In the genomic region with DNA sequence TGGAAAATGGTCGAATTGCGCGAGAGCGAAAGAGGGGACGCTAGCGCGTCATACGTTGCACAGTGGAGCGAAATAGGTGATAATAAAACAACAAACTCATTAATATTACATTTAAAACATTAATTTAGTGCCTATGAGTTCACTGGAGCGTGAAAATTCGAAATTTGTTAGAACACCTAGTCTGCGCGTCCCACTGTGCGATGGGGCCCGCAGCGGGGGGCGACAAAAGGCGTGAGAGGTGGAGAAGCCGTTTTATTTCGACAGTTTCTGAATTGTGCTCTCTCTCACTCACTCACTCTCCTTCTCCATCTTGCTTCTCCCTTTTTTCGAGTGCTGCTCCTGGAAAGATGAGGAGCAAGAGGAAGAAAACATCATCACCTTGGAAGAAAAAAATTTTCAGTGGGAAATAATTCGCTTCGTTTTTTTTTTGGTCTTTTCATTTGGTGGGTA, we compare ENCODE assay signal across 1 fruit fly cellular context.
TF ChIP-seq lines count a peak whose summit lies in the region.

No protein-coding gene starts in this region.

TF ChIP-seq in whole organism, embryonic, 481 proteins besides CTCF, POLR2A, EP300 and RAD21 (continued from another document and continues in another):
- TF ChIP-seq CG6254 (GFP tag; optimal IDR thresholded peaks at IDR 0.05; lab: Kevin White, UChicago) (peak; percentile 91), esg (GFP tag; conservative IDR thresholded peaks at IDR 0.05; lab: Robert Waterston, UW) (peak; percentile 95), CG8359 (GFP tag; optimal IDR thresholded peaks at IDR 0.05; lab: Kevin White, UChicago; ENCODE audit: borderline replicate concordance) (peak; percentile 72), amos (GFP tag; IDR thresholded peaks at IDR 0.05; lab: Robert Waterston, UW; ENCODE audit: partially characterized antibody) (peak; percentile 32; the same call in 1 of the 2 replicates), CG6791 (GFP tag; IDR thresholded peaks at IDR 0.05; lab: Robert Waterston, UW; ENCODE audit: partially characterized antibody) (peak; percentile 61; the same call in 1 of the 3 replicates), oc (tag; optimal IDR thresholded peaks at IDR 0.05; lab: Kevin White, UChicago) (peak; percentile 81), Awh (GFP tag; IDR thresholded peaks at IDR 0.05; lab: Robert Waterston, UW) (peak; percentile 95), Sry-δ (GFP tag; optimal IDR thresholded peaks at IDR 0.05; lab: Kevin White, UChicago) (peak; percentile 60), ara (GFP tag; IDR thresholded peaks at IDR 0.05; lab: Robert Waterston, UW) (peak; percentile 96), CG12769 (tag; optimal IDR thresholded peaks at IDR 0.05; lab: Kevin White, UChicago) (peak; percentile 98), zen (tag; optimal IDR thresholded peaks at IDR 0.05; lab: Kevin White, UChicago) (peak; percentile 88), CG4404 (GFP tag; IDR thresholded peaks at IDR 0.05; lab: Robert Waterston, UW) (peak; percentile 93), repo (GFP tag; optimal IDR thresholded peaks at IDR 0.05; lab: Kevin White, UChicago) (peak; percentile 92), Ptx1 (GFP tag; IDR thresholded peaks at IDR 0.05; lab: Robert Waterston, UW) (peak; percentile 98), CG17802 (tag; optimal IDR thresholded peaks at IDR 0.05; lab: Kevin White, UChicago) (peak; percentile 67), onecut (GFP tag; IDR thresholded peaks at IDR 0.05; lab: Robert Waterston, UW) (peak; percentile 94), NK7.1 (GFP tag; optimal IDR thresholded peaks at IDR 0.05; lab: Kevin White, UChicago) (peak; percentile 90), Chrac-16 (GFP tag; optimal IDR thresholded peaks at IDR 0.05; lab: Kevin White, UChicago) (peak; percentile 90), CG10267 (tag; optimal IDR thresholded peaks at IDR 0.05; lab: Kevin White, UChicago) (peak; percentile 58), Side (GFP tag; optimal IDR thresholded peaks at IDR 0.05; lab: Kevin White, UChicago) (peak; percentile 96), Aef1 (GFP tag; IDR thresholded peaks at IDR 0.05; lab: Robert Waterston, UW) (peak; percentile 97), Gug (GFP tag; IDR thresholded peaks at IDR 0.05; lab: Robert Waterston, UW) (peak; percentile 97), jumu (GFP tag; optimal IDR thresholded peaks at IDR 0.05; lab: Kevin White, UChicago) (peak; percentile 96), pzg (GFP tag; optimal IDR thresholded peaks at IDR 0.05; lab: Kevin White, UChicago) (peak; percentile 31), CG9876 (GFP tag; optimal IDR thresholded peaks at IDR 0.05; lab: Kevin White, UChicago) (peak; percentile 78), CG7928 (GFP tag; optimal IDR thresholded peaks at IDR 0.05; lab: Kevin White, UChicago) (peak; percentile 57), Abd-B (GFP tag; optimal IDR thresholded peaks at IDR 0.05; lab: Kevin White, UChicago) (peak; percentile 89), CG16779 (GFP tag; IDR thresholded peaks at IDR 0.05; lab: Robert Waterston, UW) (peak; percentile 96), CG7963 (GFP tag; IDR thresholded peaks at IDR 0.05; lab: Robert Waterston, UW; ENCODE audit: partially characterized antibody) (no peak), CG9609 (GFP tag; optimal IDR thresholded peaks at IDR 0.05; lab: Kevin White, UChicago) (peak; percentile 89), lola (GFP tag; optimal IDR thresholded peaks at IDR 0.05; lab: Kevin White, UChicago) (peak in 1 of 3 experiments; percentile 85), row (GFP tag; IDR thresholded peaks at IDR 0.05; lab: Robert Waterston, UW) (peak; percentile 98), phol (tag; optimal IDR thresholded peaks at IDR 0.05; lab: Kevin White, UChicago) (peak; percentile 90), CG5953 (GFP tag; IDR thresholded peaks at IDR 0.05; lab: Robert Waterston, UW) (peak; percentile 97), wdn (GFP tag; IDR thresholded peaks at IDR 0.05; lab: Robert Waterston, UW) (peak; percentile 96), CG33213 (GFP tag; optimal IDR thresholded peaks at IDR 0.05; lab: Kevin White, UChicago) (peak; percentile 90), dysf (GFP tag; IDR thresholded peaks at IDR 0.05; lab: Robert Waterston, UW) (peak; percentile 98), sr (GFP tag; IDR thresholded peaks at IDR 0.05; lab: Robert Waterston, UW) (peak; percentile 94), CG30403 (GFP tag; optimal IDR thresholded peaks at IDR 0.05; lab: Kevin White, UChicago) (peak; percentile 94), CG1529 (GFP tag; optimal IDR thresholded peaks at IDR 0.05; lab: Kevin White, UChicago) (peak; percentile 92), Asciz (GFP tag; optimal IDR thresholded peaks at IDR 0.05; lab: Kevin White, UChicago) (peak; percentile 86), ems (GFP tag; optimal IDR thresholded peaks at IDR 0.05; lab: Kevin White, UChicago) (peak; percentile 94), CG15479 (GFP tag; optimal IDR thresholded peaks at IDR 0.05; lab: Kevin White, UChicago) (no peak), CG12744 (GFP tag; optimal IDR thresholded peaks at IDR 0.05; lab: Kevin White, UChicago) (peak; percentile 90), CG15011 (GFP tag; optimal IDR thresholded peaks at IDR 0.05; lab: Kevin White, UChicago) (peak; percentile 87), vnd (GFP tag; IDR thresholded peaks at IDR 0.05; lab: Robert Waterston, UW; ENCODE audit: partially characterized antibody) (peak; percentile 61), ase (GFP tag; IDR thresholded peaks at IDR 0.05; lab: Robert Waterston, UW) (peak; percentile 97), CG13424 (tag; optimal IDR thresholded peaks at IDR 0.05; lab: Kevin White, UChicago) (peak; percentile 90), pita (GFP tag; optimal IDR thresholded peaks at IDR 0.05; lab: Kevin White, UChicago) (no peak), CG17912 (GFP tag; optimal IDR thresholded peaks at IDR 0.05; lab: Kevin White, UChicago) (no peak), Sox100B (GFP tag; optimal IDR thresholded peaks at IDR 0.05; lab: Kevin White, UChicago) (peak; percentile 86), CG9817 (tag; optimal IDR thresholded peaks at IDR 0.05; lab: Kevin White, UChicago) (peak; percentile 84), Mes4 (GFP tag; optimal IDR thresholded peaks at IDR 0.05; lab: Kevin White, UChicago) (peak; percentile 92), CG16815 (GFP tag; optimal IDR thresholded peaks at IDR 0.05; lab: Kevin White, UChicago) (peak; percentile 94), chm (GFP tag; IDR thresholded peaks at IDR 0.05; lab: Robert Waterston, UW) (peak; percentile 97), CG8944 (GFP tag; optimal IDR thresholded peaks at IDR 0.05; lab: Kevin White, UChicago) (peak; percentile 88), CG6689 (GFP tag; IDR thresholded peaks at IDR 0.05; lab: Robert Waterston, UW) (peak; percentile 97), CG34422 (GFP tag; IDR thresholded peaks at IDR 0.05; lab: Robert Waterston, UW) (peak; percentile 98), CG2199 (GFP tag; IDR thresholded peaks at IDR 0.05; lab: Robert Waterston, UW) (peak; percentile 97), Myb (GFP tag; optimal IDR thresholded peaks at IDR 0.05; lab: Kevin White, UChicago) (peak; percentile 81), Lhr (GFP tag; optimal IDR thresholded peaks at IDR 0.05; lab: Kevin White, UChicago) (peak; percentile 82), aop (GFP tag; IDR thresholded peaks at IDR 0.05; lab: Robert Waterston, UW) (peak; percentile 60; the same call in 1 of the 2 replicates), zf30C (GFP tag; optimal IDR thresholded peaks at IDR 0.05; lab: Kevin White, UChicago) (no peak), gsb (GFP tag; IDR thresholded peaks at IDR 0.05; lab: Robert Waterston, UW) (peak; percentile 93), CG15601 (tag; optimal IDR thresholded peaks at IDR 0.05; lab: Kevin White, UChicago) (peak; percentile 81), Sin3A (optimal IDR thresholded peaks at IDR 0.05; lab: Kevin White, UChicago) (no peak), gce (GFP tag; IDR thresholded peaks at IDR 0.05; lab: Robert Waterston, UW) (peak; percentile 97), CG2116 (GFP tag; optimal IDR thresholded peaks at IDR 0.05; lab: Kevin White, UChicago) (no peak), sqz (GFP tag; optimal IDR thresholded peaks at IDR 0.05; lab: Kevin White, UChicago) (peak; percentile 61), fd3F (GFP tag; optimal IDR thresholded peaks at IDR 0.05; lab: Kevin White, UChicago) (peak; percentile 77), NFAT (GFP tag; IDR thresholded peaks at IDR 0.05; lab: Robert Waterston, UW) (peak; percentile 95), dpn (GFP tag; optimal IDR thresholded peaks at IDR 0.05; lab: Kevin White, UChicago) (peak; percentile 93 to 97), hb (GFP tag; IDR thresholded peaks at IDR 0.05; lab: Robert Waterston, UW; ENCODE audit: partially characterized antibody) (0 out of 3 replicates have a peak, but pooled peaks have one; percentile 47), CG17829 (tag; optimal IDR thresholded peaks at IDR 0.05; lab: Kevin White, UChicago) (peak; percentile 93), klu (GFP tag; IDR thresholded peaks at IDR 0.05; lab: Robert Waterston, UW) (peak; percentile 88), CG3726 (GFP tag; IDR thresholded peaks at IDR 0.05; lab: Robert Waterston, UW) (peak; percentile 96; the same call in 1 of the 3 replicates), Mad (GFP tag; optimal IDR thresholded peaks at IDR 0.05; lab: Kevin White, UChicago) (peak; percentile 94), Blimp-1 (GFP tag; optimal IDR thresholded peaks at IDR 0.05; lab: Kevin White, UChicago) (peak; percentile 84), CG12155 (GFP tag; optimal IDR thresholded peaks at IDR 0.05; lab: Kevin White, UChicago) (peak; percentile 92), chinmo (GFP tag; IDR thresholded peaks at IDR 0.05; lab: Robert Waterston, UW; ENCODE audit: partially characterized antibody) (0 out of 4 replicates have a peak, but pooled peaks have one; percentile 38), NfI (GFP tag; optimal IDR thresholded peaks at IDR 0.05; lab: Kevin White, UChicago) (peak; percentile 93), CG14441 (GFP tag; IDR thresholded peaks at IDR 0.05; lab: Robert Waterston, UW) (peak; percentile 98), ATbp (GFP tag; optimal IDR thresholded peaks at IDR 0.05; lab: Kevin White, UChicago) (peak; percentile 95), exex (tag; optimal IDR thresholded peaks at IDR 0.05; lab: Kevin White, UChicago) (peak; percentile 50), Oaz (GFP tag; IDR thresholded peaks at IDR 0.05; lab: Robert Waterston, UW) (peak; percentile 93), CG11456 (GFP tag; IDR thresholded peaks at IDR 0.05; lab: Robert Waterston, UW) (peak; percentile 97), HmgD (GFP tag; optimal IDR thresholded peaks at IDR 0.05; lab: Kevin White, UChicago) (peak; percentile 88), HLH4C (GFP tag; IDR thresholded peaks at IDR 0.05; lab: Robert Waterston, UW; ENCODE audit: partially characterized antibody) (peak; percentile 64; the same call in 2 of the 3 replicates), slbo (GFP tag; IDR thresholded peaks at IDR 0.05; lab: Robert Waterston, UW) (peak; percentile 98), CG3407 (GFP tag; optimal IDR thresholded peaks at IDR 0.05; lab: Kevin White, UChicago) (peak; percentile 89), Hey (tag; optimal IDR thresholded peaks at IDR 0.05; lab: Kevin White, UChicago) (peak; percentile 53), zen2 (GFP tag; IDR thresholded peaks at IDR 0.05; lab: Robert Waterston, UW; ENCODE audit: partially characterized antibody) (0 out of 3 replicates have a peak, but pooled peaks have one; percentile 34), ab (GFP tag; optimal IDR thresholded peaks at IDR 0.05; lab: Kevin White, UChicago) (peak; percentile 86), PHDP (tag; optimal IDR thresholded peaks at IDR 0.05; lab: Kevin White, UChicago) (peak; percentile 89), cg (GFP tag; optimal IDR thresholded peaks at IDR 0.05; lab: Kevin White, UChicago) (no peak), salm (tag; optimal IDR thresholded peaks at IDR 0.05; lab: Kevin White, UChicago) (peak; percentile 81), CG14965 (GFP tag; optimal IDR thresholded peaks at IDR 0.05; lab: Kevin White, UChicago; ENCODE audit: borderline replicate concordance) (peak; percentile 68), cas (GFP tag; IDR thresholded peaks at IDR 0.05; lab: Robert Waterston, UW) (peak; percentile 94), CG31224 (GFP tag; IDR thresholded peaks at IDR 0.05; lab: Robert Waterston, UW) (peak; percentile 92), kay (GFP tag; optimal IDR thresholded peaks at IDR 0.05; lab: Kevin White, UChicago) (peak; percentile 85), CG3995 (GFP tag; optimal IDR thresholded peaks at IDR 0.05; lab: Kevin White, UChicago) (peak; percentile 59), sens (GFP tag; lab: Kevin White, UChicago) (peak; percentile 99), croc (GFP tag; conservative IDR thresholded peaks at IDR 0.05; lab: Robert Waterston, UW) (peak; percentile 93), tin (GFP tag; optimal IDR thresholded peaks at IDR 0.05; lab: Kevin White, UChicago) (peak; percentile 93), CG2678 (tag; optimal IDR thresholded peaks at IDR 0.05; lab: Kevin White, UChicago) (peak; percentile 92), ham (GFP tag; IDR thresholded peaks at IDR 0.05; lab: Robert Waterston, UW) (peak; percentile 92), org-1 (GFP tag; optimal IDR thresholded peaks at IDR 0.05; lab: Kevin White, UChicago) (peak; percentile 93), CG4617 (GFP tag; optimal IDR thresholded peaks at IDR 0.05; lab: Kevin White, UChicago; ENCODE audit: borderline replicate concordance) (peak; percentile 51), CG8765 (GFP tag; IDR thresholded peaks at IDR 0.05; lab: Robert Waterston, UW) (peak; percentile 94), bigmax (GFP tag; optimal IDR thresholded peaks at IDR 0.05; lab: Kevin White, UChicago) (peak; percentile 24), ssp (GFP tag; IDR thresholded peaks at IDR 0.05; lab: Robert Waterston, UW) (peak; percentile 89), CG17385 (GFP tag; optimal IDR thresholded peaks at IDR 0.05; lab: Kevin White, UChicago) (peak; percentile 89), CG5180 (GFP tag; optimal IDR thresholded peaks at IDR 0.05; lab: Kevin White, UChicago) (peak; percentile 80), E2f1 (GFP tag; IDR thresholded peaks at IDR 0.05; lab: Robert Waterston, UW) (peak; percentile 95), CG7357 (GFP tag; IDR thresholded peaks at IDR 0.05; lab: Robert Waterston, UW) (peak; percentile 91), CG12391 (tag; optimal IDR thresholded peaks at IDR 0.05; lab: Kevin White, UChicago) (peak; percentile 91), Lim3 (GFP tag; IDR thresholded peaks at IDR 0.05; lab: Robert Waterston, UW) (peak; percentile 89), YL-1 (GFP tag; optimal IDR thresholded peaks at IDR 0.05; lab: Kevin White, UChicago) (peak; percentile 87), B-H2 (GFP tag; optimal IDR thresholded peaks at IDR 0.05; lab: Kevin White, UChicago) (peak; percentile 91), emc (GFP tag; optimal IDR thresholded peaks at IDR 0.05; lab: Kevin White, UChicago) (peak; percentile 89), Vsx1 (GFP tag; optimal IDR thresholded peaks at IDR 0.05; lab: Kevin White, UChicago) (peak; percentile 90), CG14710 (tag; optimal IDR thresholded peaks at IDR 0.05; lab: Kevin White, UChicago) (peak; percentile 83), Spps (tag; optimal IDR thresholded peaks at IDR 0.05; lab: Kevin White, UChicago) (peak; percentile 69)
